Fruit fly (Drosophila melanogaster) whole organism, embryonic: ENCODE measurements around the gene CG14947.

Experiments used
- Awh ChIP-seq: fragments of 200-800 bp; sonication (Bioruptor generic); IDR thresholded peaks from 2 replicates; pipeline ENCODE4, ENCODE4 v1.3.6; 2022; ENCODE audit warnings: missing biosample characterization, missing genetic modification characterization
- Bgb ChIP-seq: fragments of 200-800 bp; sonication (Bioruptor generic); IDR thresholded peaks from 2 replicates; pipeline ENCODE4 v1.3.6; 2022; ENCODE audit warnings: missing biosample characterization, missing genetic modification characterization; ENCODE audit not compliant: partially characterized antibody
- CG10959 ChIP-seq: fragments of 200-800 bp; sonication (Bioruptor generic); IDR thresholded peaks from 2 replicates; pipeline ENCODE4 v1.3.6; 2022; ENCODE audit warnings: missing biosample characterization, missing genetic modification characterization
- CG11085 ChIP-seq: fragments of 200-800 bp; sonication (Bioruptor generic); IDR thresholded peaks from 2 replicates; pipeline ENCODE4 v1.3.6; 2022; ENCODE audit warnings: missing biosample characterization, missing genetic modification characterization
- CG13123 ChIP-seq: fragments of 200-800 bp; sonication (Bioruptor generic); optimal IDR thresholded peaks from 2 replicates; lab custom pipeline; 2016; ENCODE audit warnings: missing biosample characterization, missing genetic modification characterization
- CG13624 ChIP-seq: fragments of 200-800 bp; sonication (Bioruptor generic); optimal IDR thresholded peaks from 2 replicates; lab custom pipeline; 2016; ENCODE audit warnings: missing biosample characterization, missing genetic modification characterization
- CG14667 ChIP-seq: fragments of 200-800 bp; sonication (Bioruptor generic); IDR thresholded peaks from 2 replicates; pipeline ENCODE4 v1.3.6; 2022; ENCODE audit warnings: missing biosample characterization, missing genetic modification characterization
- CG15601 ChIP-seq: fragments of 200-800 bp; sonication (Bioruptor generic); optimal IDR thresholded peaks from 3 replicates; lab custom pipeline; 2019; ENCODE audit warnings: missing biosample characterization, mild to moderate bottlenecking, missing genetic modification characterization, moderate library complexity
- CG17186 ChIP-seq: fragments of 200-800 bp; sonication (Bioruptor generic); optimal IDR thresholded peaks from 3 replicates; lab custom pipeline; 2017; ENCODE audit warnings: missing biosample characterization, missing genetic modification reagents, missing genetic modification characterization
- CG17385 ChIP-seq: fragments of 200-800 bp; sonication (Bioruptor generic); optimal IDR thresholded peaks from 3 replicates; lab custom pipeline; 2018; ENCODE audit warnings: missing biosample characterization, mild to moderate bottlenecking, missing genetic modification characterization
- CG18599 ChIP-seq: fragments of 200-800 bp; sonication (Bioruptor generic); optimal IDR thresholded peaks from 3 replicates; lab custom pipeline; 2017; ENCODE audit warnings: missing biosample characterization, missing genetic modification characterization, mild to moderate bottlenecking, moderate library complexity, missing genetic modification reagents
- CG3065 ChIP-seq: fragments of 200-800 bp; sonication (Bioruptor generic); optimal IDR thresholded peaks from 2 replicates; lab custom pipeline; 2016; ENCODE audit warnings: missing biosample characterization, missing genetic modification characterization
- CG34422 ChIP-seq: fragments of 200-800 bp; sonication (Bioruptor generic); IDR thresholded peaks from 3 replicates; pipeline ENCODE4 v1.3.6; 2022; ENCODE audit warnings: missing biosample characterization, missing genetic modification characterization
- CG3995 ChIP-seq: fragments of 200-800 bp; sonication (Bioruptor generic); optimal IDR thresholded peaks from 3 replicates; lab custom pipeline; 2016; ENCODE audit warnings: missing biosample characterization, missing genetic modification characterization
- CG42726 ChIP-seq: fragments of 200-800 bp; sonication (Bioruptor generic); IDR thresholded peaks from 2 replicates; pipeline ENCODE4 v1.3.6; 2022; ENCODE audit warnings: missing biosample characterization, missing genetic modification characterization; ENCODE audit not compliant: partially characterized antibody
- CG6689 ChIP-seq: fragments of 200-800 bp; sonication (Bioruptor generic); IDR thresholded peaks from 2 replicates; pipeline ENCODE4 v1.3.6; 2022; ENCODE audit warnings: missing biosample characterization, missing genetic modification characterization
- CG6765 ChIP-seq: fragments of 200-800 bp; sonication (Bioruptor generic); optimal IDR thresholded peaks from 3 replicates; lab custom pipeline; 2017; ENCODE audit warnings: missing biosample characterization, mild to moderate bottlenecking, missing genetic modification characterization
- CG7839 ChIP-seq: fragments of 200-800 bp; sonication (Bioruptor generic); optimal IDR thresholded peaks from 3 replicates; lab custom pipeline; 2018; ENCODE audit warnings: missing biosample characterization, mild to moderate bottlenecking, missing genetic modification characterization, moderate library complexity
- CG7963 ChIP-seq: fragments of 200-800 bp; sonication (Bioruptor generic); IDR thresholded peaks from 3 replicates; pipeline ENCODE4 v1.3.6; 2022; ENCODE audit warnings: missing biosample characterization, missing genetic modification characterization; ENCODE audit not compliant: partially characterized antibody
- CG8388 ChIP-seq: fragments of 200-800 bp; sonication (Bioruptor generic); optimal IDR thresholded peaks from 2 replicates; lab custom pipeline; 2019; ENCODE audit warnings: missing biosample characterization, mild to moderate bottlenecking, missing genetic modification characterization, moderate library complexity
- CG9727 ChIP-seq: fragments of 200-800 bp; sonication (Bioruptor generic); optimal IDR thresholded peaks from 3 replicates; lab custom pipeline; 2017; ENCODE audit warnings: missing biosample characterization, mild to moderate bottlenecking, missing genetic modification characterization
- CG9932 ChIP-seq: fragments of 200-800 bp; sonication (Bioruptor generic); IDR thresholded peaks from 2 replicates; pipeline ENCODE4 v1.3.6; 2022; ENCODE audit warnings: missing biosample characterization, missing genetic modification characterization
- Camta ChIP-seq: fragments of 200-800 bp; sonication (Bioruptor generic); optimal IDR thresholded peaks from 2 replicates; lab custom pipeline; 2016; ENCODE audit warnings: missing biosample characterization, missing genetic modification characterization
- Chrac-16 ChIP-seq: fragments of 200-800 bp; sonication (Bioruptor generic); optimal IDR thresholded peaks from 3 replicates; lab custom pipeline; 2016; ENCODE audit warnings: missing biosample characterization, missing genetic modification characterization
- Drgx ChIP-seq: fragments of 200-800 bp; sonication (Bioruptor generic); IDR thresholded peaks from 2 replicates; pipeline ENCODE4 v1.3.6; 2022; ENCODE audit warnings: missing biosample characterization, missing genetic modification characterization
- MTF-1 ChIP-seq: fragments of 200-800 bp; sonication (Bioruptor generic); optimal IDR thresholded peaks from 2 replicates; lab custom pipeline; 2018; ENCODE audit warnings: missing biosample characterization, mild to moderate bottlenecking, missing genetic modification characterization, borderline replicate concordance
- Nf-YB ChIP-seq: fragments of 200-800 bp; sonication (Bioruptor generic); optimal IDR thresholded peaks from 3 replicates; lab custom pipeline; 2019; ENCODE audit warnings: missing biosample characterization, mild to moderate bottlenecking, missing genetic modification characterization, moderate library complexity
- Nf-YC ChIP-seq: fragments of 200-800 bp; optimal IDR thresholded peaks from 3 replicates; lab custom pipeline; 2019; ENCODE audit warnings: missing biosample characterization, mild to moderate bottlenecking, missing genetic modification characterization, moderate library complexity
- Oaz ChIP-seq: fragments of 200-800 bp; sonication (Bioruptor generic); IDR thresholded peaks from 2 replicates; pipeline ENCODE4 v1.3.6; 2022; ENCODE audit warnings: missing biosample characterization, missing genetic modification characterization
- Spps ChIP-seq: fragments of 200-800 bp; sonication (Bioruptor generic); optimal IDR thresholded peaks from 2 replicates; lab custom pipeline; 2018; ENCODE audit warnings: missing biosample characterization, mild to moderate bottlenecking, missing genetic modification characterization
- YL-1 ChIP-seq: fragments of 200-800 bp; sonication (Bioruptor generic); optimal IDR thresholded peaks from 3 replicates; lab custom pipeline; 2017; ENCODE audit warnings: missing biosample characterization, mild to moderate bottlenecking, missing genetic modification characterization
- bsh ChIP-seq, 2 experiments: fragments of 200-800 bp; sonication (Bioruptor generic); optimal IDR thresholded peaks; 2 replicates each; lab custom pipeline; 2017 to 2018; ENCODE audit warnings: mild to moderate bottlenecking in 2 of 2, missing biosample characterization in 2 of 2, missing genetic modification characterization in 2 of 2, moderate library complexity in 1 of 2
- cato ChIP-seq: fragments of 200-800 bp; sonication (Bioruptor generic); optimal IDR thresholded peaks from 2 replicates; lab custom pipeline; 2016; ENCODE audit warnings: missing biosample characterization, missing genetic modification characterization, borderline replicate concordance
- exex ChIP-seq: fragments of 200-800 bp; sonication (Bioruptor generic); optimal IDR thresholded peaks from 4 replicates; lab custom pipeline; 2018; ENCODE audit warnings: missing biosample characterization, mild to moderate bottlenecking, missing genetic modification characterization, moderate library complexity
- fru ChIP-seq: fragments of >200 bp; optimal IDR thresholded peaks from 2 replicates; lab custom pipeline; 2017
- fu2 ChIP-seq: fragments of 200-800 bp; sonication (Bioruptor generic); optimal IDR thresholded peaks from 2 replicates; lab custom pipeline; 2016; ENCODE audit warnings: missing biosample characterization, missing genetic modification characterization
- mld ChIP-seq: fragments of 200-800 bp; sonication (Bioruptor generic); IDR thresholded peaks from 3 replicates; pipeline ENCODE4 v1.3.6; 2022; ENCODE audit warnings: missing biosample characterization, missing genetic modification characterization; ENCODE audit not compliant: partially characterized antibody
- org-1 ChIP-seq: fragments of 200-800 bp; sonication (Bioruptor generic); optimal IDR thresholded peaks from 2 replicates; lab custom pipeline; 2017; ENCODE audit warnings: missing biosample characterization, missing genetic modification characterization
- phol ChIP-seq: fragments of 200-800 bp; sonication (Bioruptor generic); optimal IDR thresholded peaks from 3 replicates; lab custom pipeline; 2018; ENCODE audit warnings: missing biosample characterization, mild to moderate bottlenecking, missing genetic modification characterization, moderate library complexity
- ro ChIP-seq: fragments of 200-800 bp; sonication (Bioruptor generic); IDR thresholded peaks from 2 replicates; pipeline ENCODE4 v1.3.6; 2022; ENCODE audit warnings: missing biosample characterization, missing genetic modification characterization
- salm ChIP-seq: fragments of 200-800 bp; sonication (Bioruptor generic); optimal IDR thresholded peaks from 2 replicates; lab custom pipeline; 2018; ENCODE audit warnings: missing biosample characterization, mild to moderate bottlenecking, missing genetic modification characterization
- sc ChIP-seq, 3 experiments: fragments of >200 bp in 2 of 3; fragments of 200-800 bp in 1 of 3; sonication (Bioruptor generic) in 1 of 3; optimal IDR thresholded peaks; 2 replicates in 2 of 3; 3 replicates in 1 of 3; lab custom pipeline; 2017; ENCODE audit warnings: mild to moderate bottlenecking in 1 of 3, missing biosample characterization in 1 of 3, missing genetic modification characterization in 1 of 3, missing genetic modification reagents in 1 of 3
- sim ChIP-seq: fragments of 200-800 bp; sonication (Bioruptor generic); IDR thresholded peaks from 2 replicates; pipeline ENCODE4 v1.3.6; 2022; ENCODE audit warnings: missing biosample characterization, missing genetic modification characterization
- slou ChIP-seq: fragments of 200-800 bp; sonication (Bioruptor generic); optimal IDR thresholded peaks from 3 replicates; lab custom pipeline; 2016; ENCODE audit warnings: missing biosample characterization, missing genetic modification characterization
- sr ChIP-seq: fragments of 200-800 bp; sonication (Bioruptor generic); IDR thresholded peaks from 3 replicates; pipeline ENCODE4 v1.3.6; 2022; ENCODE audit warnings: missing biosample characterization, missing genetic modification characterization
- stc ChIP-seq: fragments of 200-800 bp; sonication (Bioruptor generic); IDR thresholded peaks from 2 replicates; pipeline ENCODE4 v1.3.6; 2022; ENCODE audit warnings: missing biosample characterization, missing genetic modification characterization
- tap ChIP-seq: fragments of 200-800 bp; optimal IDR thresholded peaks from 3 replicates; lab custom pipeline; 2019; ENCODE audit warnings: missing biosample characterization, mild to moderate bottlenecking, missing genetic modification characterization, moderate library complexity
- tna ChIP-seq: fragments of 200-800 bp; sonication (Bioruptor generic); IDR thresholded peaks from 2 replicates; pipeline ENCODE4 v1.3.6; 2022; ENCODE audit warnings: missing biosample characterization, missing genetic modification characterization; ENCODE audit not compliant: partially characterized antibody
- toy ChIP-seq: fragments of 200-800 bp; sonication (Bioruptor generic); IDR thresholded peaks from 2 replicates; pipeline ENCODE4 v1.3.6; 2022; ENCODE audit warnings: missing biosample characterization, missing genetic modification characterization
- unpg ChIP-seq: fragments of 200-800 bp; sonication (Bioruptor generic); optimal IDR thresholded peaks from 3 replicates; lab custom pipeline; 2018; ENCODE audit warnings: missing biosample characterization, mild to moderate bottlenecking, missing genetic modification characterization, moderate library complexity
- usp ChIP-seq: fragments of >200 bp; optimal IDR thresholded peaks from 2 replicates; lab custom pipeline; 2017; ENCODE audit warnings: missing biosample characterization, missing genetic modification characterization

Gene CG14947

DNA sequence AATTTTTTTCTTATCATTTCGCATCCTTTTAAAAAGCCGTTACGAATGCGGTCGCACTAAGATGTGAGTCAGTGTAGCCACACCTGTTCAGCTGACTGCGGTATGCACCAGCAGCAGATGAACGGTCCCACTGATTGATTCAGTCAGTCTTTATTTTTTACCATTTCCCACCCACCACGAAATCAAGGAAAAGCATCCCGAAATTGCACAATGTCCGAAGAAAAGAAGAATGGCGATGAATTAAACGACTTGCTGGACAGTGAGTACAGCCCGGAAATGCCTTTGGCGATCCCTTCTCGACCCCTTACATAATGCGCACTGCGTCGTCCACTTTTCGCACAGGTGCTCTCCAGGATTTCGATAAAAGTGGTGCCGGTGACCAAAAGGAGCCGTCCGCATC lies 17.8 kb downstream of the CG14947 start (continued):
- TF ChIP-seq CG3995 (GFP tag; lab: Kevin White, UChicago) (no peak), CG18599 (GFP tag; lab: Kevin White, UChicago) (no peak), sr (GFP tag; lab: Robert Waterston, UW) (peak; percentile 4; the same call in 1 of the 3 replicates), tap (no peak), toy (GFP tag; lab: Robert Waterston, UW) (no peak), sim (GFP tag; lab: Robert Waterston, UW) (no peak), slou (no peak), fu2 (GFP tag; lab: Kevin White, UChicago) (no peak), Drgx (GFP tag; lab: Robert Waterston, UW) (no peak), Awh (GFP tag; lab: Robert Waterston, UW) (no peak), usp (GFP tag; lab: Kevin White, UChicago) (no peak), phol (tag; lab: Kevin White, UChicago) (peak; percentile 42), CG13123 (no peak), stc (GFP tag; lab: Robert Waterston, UW) (no peak), CG3065 (GFP tag; lab: Kevin White, UChicago) (no peak), CG7839 (tag; lab: Kevin White, UChicago) (no peak), CG9932 (GFP tag; lab: Robert Waterston, UW) (no peak), CG9727 (no peak), CG8388 (GFP tag; lab: Kevin White, UChicago) (no peak), org-1 (no peak), Nf-YB (peak; percentile 14), CG10959 (GFP tag; lab: Robert Waterston, UW) (no peak), salm (no peak), Camta (GFP tag; lab: Kevin White, UChicago) (no peak), ro (GFP tag; lab: Robert Waterston, UW) (no peak), bsh (GFP tag; optimal IDR thresholded peaks at IDR 0.05; lab: Kevin White, UChicago) (no peak), CG15601 (no peak), Oaz (GFP tag; lab: Robert Waterston, UW) (no peak), tna (GFP tag; lab: Robert Waterston, UW) (peak; percentile 47; the same call in 1 of the 2 replicates), Bgb (GFP tag; lab: Robert Waterston, UW) (peak; percentile 56), CG34422 (GFP tag; lab: Robert Waterston, UW) (peak; percentile 50; the same call in 1 of the 3 replicates), fru (lab: Kevin White, UChicago) (no peak), unpg (no peak), CG6689 (no peak), CG7963 (GFP tag; lab: Robert Waterston, UW) (no peak), Spps (no peak), CG13624 (GFP tag; lab: Kevin White, UChicago) (no peak), YL-1 (GFP tag; lab: Kevin White, UChicago) (peak; percentile 72), Nf-YC (tag; lab: Kevin White, UChicago) (no peak), mld (GFP tag; lab: Robert Waterston, UW) (no peak), CG14667 (GFP tag; lab: Robert Waterston, UW) (no peak), CG42726 (GFP tag; lab: Robert Waterston, UW) (peak; percentile 8; the same call in 1 of the 2 replicates), CG17186 (GFP tag; lab: Kevin White, UChicago) (peak; percentile 33), Chrac-16 (GFP tag; lab: Kevin White, UChicago) (no peak), CG11085 (GFP tag; lab: Robert Waterston, UW) (no peak), exex (no peak), cato (no peak), CG17385 (GFP tag; lab: Kevin White, UChicago) (no peak), MTF-1 (no peak), CG6765 (GFP tag; lab: Kevin White, UChicago) (no peak), sc (optimal IDR thresholded peaks at IDR 0.05; lab: Kevin White, UChicago) (no peak), sc (GFP tag; optimal IDR thresholded peaks at IDR 0.05; lab: Kevin White, UChicago) (no peak)
